Fruit fly (Drosophila melanogaster) whole organism, embryonic: ENCODE measurements around the gene CG5968.

Experiments
- CG12391 ChIP-seq: fragments of 200-800 bp; sonication (Bioruptor generic); optimal IDR thresholded peaks from 3 replicates; lab custom pipeline; 2018; ENCODE audit warnings: missing biosample characterization, mild to moderate bottlenecking, missing genetic modification characterization, moderate library complexity
- CG17912 ChIP-seq: fragments of 200-800 bp; sonication (Bioruptor generic); optimal IDR thresholded peaks from 2 replicates; lab custom pipeline; 2018; ENCODE audit warnings: missing biosample characterization, mild to moderate bottlenecking, missing genetic modification characterization
- CG6854 ChIP-seq: fragments of 200-800 bp; sonication (Bioruptor generic); optimal IDR thresholded peaks from 3 replicates; lab custom pipeline; 2017; ENCODE audit warnings: missing biosample characterization, mild to moderate bottlenecking, missing genetic modification characterization
- Hr39 ChIP-seq: fragments of >200 bp; optimal IDR thresholded peaks from 2 replicates; lab custom pipeline; 2017
- az2 ChIP-seq: fragments of 200-800 bp; sonication (Bioruptor generic); optimal IDR thresholded peaks from 3 replicates; lab custom pipeline; 2016; ENCODE audit warnings: missing biosample characterization, missing genetic modification characterization
- ind ChIP-seq: fragments of 200-800 bp; sonication (Bioruptor generic); optimal IDR thresholded peaks from 3 replicates; lab custom pipeline; 2016; ENCODE audit warnings: missing biosample characterization, missing genetic modification characterization
- insv ChIP-seq, 2 experiments: fragments of 200-800 bp; sonication (Bioruptor generic); optimal IDR thresholded peaks; 3 replicates each; lab custom pipeline; 2016 to 2018; ENCODE audit warnings: missing biosample characterization in 2 of 2, missing genetic modification characterization in 2 of 2
- nerfin-2 ChIP-seq: fragments of 200-800 bp; sonication (Bioruptor generic); IDR thresholded peaks from 2 replicates; pipeline ENCODE4 v1.3.6; 2022; ENCODE audit warnings: missing biosample characterization, missing genetic modification characterization; ENCODE audit not compliant: partially characterized antibody

- TF ChIP-seq nerfin-2 (GFP tag; lab: Robert Waterston, UW): no peak
- no peak for TF ChIP-seq az2
- TF ChIP-seq Hr39 (lab: Kevin White, UChicago): no peak
- TF ChIP-seq CG6854 (GFP tag; lab: Kevin White, UChicago): no peak
- TF ChIP-seq ind: no peak
- TF ChIP-seq insv (GFP tag; optimal IDR thresholded peaks at IDR 0.05; lab: Kevin White, UChicago): no peak
- no peak for TF ChIP-seq CG12391 (tag; lab: Kevin White, UChicago)
- no peak for TF ChIP-seq CG17912 (GFP tag; lab: Kevin White, UChicago)
Observed at dm6 chr2L:16529485-16530413, 20.0 kb downstream of the CG5968 start.
